Worm (Caenorhabditis elegans) whole organism, late embryonic: ENCODE results near the gene B0303.16.

ENCODE experiments used
- ama-1 ChIP-seq: fragments of 150-350 bp; optimal IDR thresholded peaks from 2 replicates; lab custom pipeline; 2014
- ceh-22 ChIP-seq: sonication (generic microtip); optimal IDR thresholded peaks from 2 replicates; lab custom pipeline; 2017; ENCODE audit warnings: missing biosample characterization, missing genetic modification characterization
- ceh-34 ChIP-seq: sonication (generic microtip); optimal IDR thresholded peaks from 2 replicates; lab custom pipeline; 2016; ENCODE audit warnings: mild to moderate bottlenecking, missing genetic modification characterization, missing compliant biosample characterization
- ets-4 ChIP-seq: sonication (generic microtip); optimal IDR thresholded peaks from 2 replicates; lab custom pipeline; 2016; ENCODE audit warnings: missing genetic modification characterization, missing compliant biosample characterization
- hlh-15 ChIP-seq: sonication (generic microtip); optimal IDR thresholded peaks from 2 replicates; lab custom pipeline; 2016; ENCODE audit warnings: missing genetic modification characterization, missing compliant biosample characterization
- hlh-30 ChIP-seq: sonication (generic microtip); optimal IDR thresholded peaks from 2 replicates; lab custom pipeline; 2017; ENCODE audit warnings: antibody characterized with exemption, missing genetic modification characterization, missing compliant biosample characterization; ENCODE audit not compliant: insufficient read depth
- hlh-8 ChIP-seq: sonication (generic microtip); optimal IDR thresholded peaks from 2 replicates; lab custom pipeline; 2016; ENCODE audit warnings: missing genotype, missing genetic modification characterization, missing compliant biosample characterization
- lim-6 ChIP-seq: sonication (generic microtip); optimal IDR thresholded peaks from 2 replicates; lab custom pipeline; 2016; ENCODE audit warnings: missing genetic modification characterization, missing compliant biosample characterization
- tbx-2 ChIP-seq: sonication (generic microtip); optimal IDR thresholded peaks from 2 replicates; lab custom pipeline; 2016; ENCODE audit warnings: missing genetic modification characterization, missing compliant biosample characterization
- unc-55 ChIP-seq: sonication (generic microtip); optimal IDR thresholded peaks from 2 replicates; lab custom pipeline; 2017; ENCODE audit warnings: missing biosample characterization, missing genetic modification reagents, missing genetic modification characterization

ce11 chrIII:8750606-8751005 is 45.7 kb downstream of the B0303.16 start, which contains the start of gene ugtp-1:
- no peak for TF ChIP-seq unc-55
- no peak for TF ChIP-seq ceh-34 (tag; lab: Kevin White, UChicago)
- TF ChIP-seq tbx-2 (tag; lab: Kevin White, UChicago), result no peak
- TF ChIP-seq ets-4 (tag; lab: Kevin White, UChicago), result no peak
- no peak for TF ChIP-seq ceh-22 (tag; lab: Kevin White, UChicago)
- no peak for TF ChIP-seq lim-6 (tag; lab: Kevin White, UChicago)
- no peak for TF ChIP-seq hlh-15 (tag; lab: Kevin White, UChicago)
- no peak for TF ChIP-seq hlh-30 (tag; lab: Kevin White, UChicago)
- no peak for TF ChIP-seq ama-1 (lab: Kevin White, UChicago)
- TF ChIP-seq hlh-8 (tag; lab: Kevin White, UChicago), result no peak
